Fruit fly (Drosophila melanogaster) whole organism, embryonic: ENCODE measurements around the gene BckdhA.
A peak's percentile ranks its signal among the peaks of the same experiment; 100 is the strongest.

Source experiments
- Aef1 ChIP-seq: fragments of 200-800 bp; sonication (Bioruptor generic); IDR thresholded peaks from 3 replicates; pipeline ENCODE4 v1.3.6; 2022; ENCODE audit warnings: missing biosample characterization, missing genetic modification characterization
- Asciz ChIP-seq: fragments of 200-800 bp; sonication (Bioruptor generic); optimal IDR thresholded peaks from 2 replicates; lab custom pipeline; 2017; ENCODE audit warnings: missing biosample characterization, mild to moderate bottlenecking, missing genetic modification characterization, missing genetic modification reagents
- Atf-2 ChIP-seq: fragments of 200-800 bp; sonication (Bioruptor generic); optimal IDR thresholded peaks from 2 replicates; lab custom pipeline; 2016; ENCODE audit warnings: missing biosample characterization, missing genetic modification characterization
- Bgb ChIP-seq: fragments of 200-800 bp; sonication (Bioruptor generic); IDR thresholded peaks from 2 replicates; pipeline ENCODE4 v1.3.6; 2022; ENCODE audit warnings: missing biosample characterization, missing genetic modification characterization; ENCODE audit not compliant: partially characterized antibody
- C15 ChIP-seq: fragments of 200-800 bp; sonication (Bioruptor generic); IDR thresholded peaks from 3 replicates; pipeline ENCODE4 v1.3.6; 2022; ENCODE audit warnings: missing biosample characterization, missing genetic modification characterization
- CG12236 ChIP-seq: fragments of 200-800 bp; sonication (Bioruptor generic); optimal IDR thresholded peaks from 2 replicates; lab custom pipeline; 2016; ENCODE audit warnings: missing biosample characterization, missing genetic modification characterization
- CG13296 ChIP-seq: fragments of 200-800 bp; sonication (Bioruptor generic); optimal IDR thresholded peaks from 3 replicates; lab custom pipeline; 2018; ENCODE audit warnings: missing biosample characterization, mild to moderate bottlenecking, missing genetic modification characterization
- CG1529 ChIP-seq: fragments of 200-800 bp; sonication (Bioruptor generic); optimal IDR thresholded peaks from 3 replicates; lab custom pipeline; 2018; ENCODE audit warnings: missing biosample characterization, missing genetic modification characterization
- CG15696 ChIP-seq: fragments of 200-800 bp; sonication (Bioruptor generic); optimal IDR thresholded peaks from 2 replicates; lab custom pipeline; 2019; ENCODE audit warnings: missing biosample characterization, mild to moderate bottlenecking, missing genetic modification characterization, moderate library complexity
- CG1647 ChIP-seq: fragments of 200-800 bp; sonication (Bioruptor generic); optimal IDR thresholded peaks from 3 replicates; lab custom pipeline; 2016; ENCODE audit warnings: missing biosample characterization, missing genetic modification characterization
- CG2129 ChIP-seq: fragments of 200-800 bp; sonication (Bioruptor generic); IDR thresholded peaks from 2 replicates; pipeline ENCODE4 v1.3.6; 2022; ENCODE audit warnings: missing biosample characterization, missing genetic modification characterization; ENCODE audit not compliant: partially characterized antibody
- CG2678 ChIP-seq: fragments of 200-800 bp; sonication (Bioruptor generic); optimal IDR thresholded peaks from 3 replicates; lab custom pipeline; 2019; ENCODE audit warnings: missing biosample characterization, mild to moderate bottlenecking, missing genetic modification characterization, moderate library complexity
- CG34422 ChIP-seq: fragments of 200-800 bp; sonication (Bioruptor generic); IDR thresholded peaks from 3 replicates; pipeline ENCODE4 v1.3.6; 2022; ENCODE audit warnings: missing biosample characterization, missing genetic modification characterization
- CHES-1-like ChIP-seq: fragments of 200-800 bp; sonication (Bioruptor generic); optimal IDR thresholded peaks from 2 replicates; lab custom pipeline; 2016; ENCODE audit warnings: missing biosample characterization, missing genetic modification characterization
- CkIIα-i1 ChIP-seq: fragments of 200-800 bp; sonication (Bioruptor generic); IDR thresholded peaks from 2 replicates; pipeline ENCODE4 v1.3.6; 2022; ENCODE audit warnings: missing biosample characterization, missing genetic modification characterization
- Dp ChIP-seq: fragments of 200-800 bp; sonication (Bioruptor generic); optimal IDR thresholded peaks from 2 replicates; lab custom pipeline; 2018; ENCODE audit warnings: missing biosample characterization, mild to moderate bottlenecking, missing genetic modification characterization, moderate library complexity
- Dref ChIP-seq: fragments of 200-800 bp; sonication (Bioruptor generic); IDR thresholded peaks from 2 replicates; pipeline ENCODE4 v1.3.6; 2022; ENCODE audit warnings: missing biosample characterization, missing genetic modification characterization
- E2f2 ChIP-seq: fragments of 200-800 bp; sonication (Bioruptor generic); IDR thresholded peaks from 2 replicates; pipeline ENCODE4 v1.3.6; 2022; ENCODE audit warnings: missing biosample characterization, missing genetic modification characterization
- ERR ChIP-seq: fragments of 200-800 bp; sonication (Bioruptor generic); optimal IDR thresholded peaks from 2 replicates; lab custom pipeline; 2016; ENCODE audit warnings: missing biosample characterization, missing genetic modification characterization
- Eip74EF ChIP-seq, 2 experiments: fragments of 200-800 bp in 1 of 2; fragments of >200 bp in 1 of 2; sonication (Bioruptor generic) in 1 of 2; optimal IDR thresholded peaks; 2 replicates each; lab custom pipeline; 2017 to 2019; ENCODE audit warnings: missing biosample characterization in 2 of 2, missing genetic modification characterization in 2 of 2, mild to moderate bottlenecking in 1 of 2, moderate library complexity in 1 of 2
- Ets65A ChIP-seq: fragments of 200-800 bp; sonication (Bioruptor generic); peaks from one replicate; lab custom pipeline; 2016; ENCODE audit warnings: missing biosample characterization, missing genetic modification characterization
- Ets97D ChIP-seq: fragments of 200-800 bp; sonication (Bioruptor generic); optimal IDR thresholded peaks from 3 replicates; lab custom pipeline; 2016; ENCODE audit warnings: missing biosample characterization, missing genetic modification characterization
- HLH54F ChIP-seq: fragments of 200-800 bp; sonication (Bioruptor generic); optimal IDR thresholded peaks from 3 replicates; lab custom pipeline; 2016; ENCODE audit warnings: missing biosample characterization, missing genetic modification characterization
- Hr39 ChIP-seq: fragments of >200 bp; optimal IDR thresholded peaks from 2 replicates; lab custom pipeline; 2017
- Hr78 ChIP-seq, 2 experiments: fragments of 200-800 bp in 1 of 2; fragments of >200 bp in 1 of 2; sonication (Bioruptor generic) in 1 of 2; optimal IDR thresholded peaks; 2 replicates each; lab custom pipeline; 2017 to 2019; ENCODE audit warnings: missing biosample characterization in 2 of 2, missing genetic modification characterization in 2 of 2, mild to moderate bottlenecking in 1 of 2, moderate library complexity in 1 of 2
- Mad ChIP-seq: fragments of 200-800 bp; sonication (Bioruptor generic); optimal IDR thresholded peaks from 2 replicates; lab custom pipeline; 2016; ENCODE audit warnings: missing biosample characterization, missing genetic modification characterization
- Med ChIP-seq: fragments of 200-800 bp; sonication (Bioruptor generic); peaks from one replicate; lab custom pipeline; 2016; ENCODE audit warnings: missing biosample characterization, missing genetic modification characterization, mild to moderate bottlenecking, inconsistent platforms, moderate library complexity
- Neu2 ChIP-seq: fragments of 200-800 bp; sonication (Bioruptor generic); optimal IDR thresholded peaks from 3 replicates; lab custom pipeline; 2016; ENCODE audit warnings: missing biosample characterization, missing genetic modification characterization, borderline replicate concordance
- abd-A ChIP-seq: fragments of 200-800 bp; sonication (Bioruptor generic); optimal IDR thresholded peaks from 3 replicates; lab custom pipeline; 2019; ENCODE audit warnings: missing biosample characterization, mild to moderate bottlenecking, missing genetic modification characterization, moderate library complexity
- amos ChIP-seq: fragments of 200-800 bp; sonication (Bioruptor generic); IDR thresholded peaks from 2 replicates; pipeline ENCODE4 v1.3.6; 2022; ENCODE audit warnings: missing biosample characterization, missing genetic modification characterization; ENCODE audit not compliant: partially characterized antibody
- bab2 ChIP-seq: fragments of 200-800 bp; sonication (Bioruptor generic); optimal IDR thresholded peaks from 2 replicates; lab custom pipeline; 2016; ENCODE audit warnings: missing biosample characterization, missing genetic modification characterization
- bsh ChIP-seq, 2 experiments: fragments of 200-800 bp; sonication (Bioruptor generic); optimal IDR thresholded peaks; 2 replicates each; lab custom pipeline; 2017 to 2018; ENCODE audit warnings: mild to moderate bottlenecking in 2 of 2, missing biosample characterization in 2 of 2, missing genetic modification characterization in 2 of 2, moderate library complexity in 1 of 2
- btn ChIP-seq: fragments of 200-800 bp; sonication (Bioruptor generic); optimal IDR thresholded peaks from 2 replicates; lab custom pipeline; 2016; ENCODE audit warnings: missing biosample characterization, missing genetic modification characterization
- crc ChIP-seq: fragments of 200-800 bp; sonication (Bioruptor generic); optimal IDR thresholded peaks from 2 replicates; lab custom pipeline; 2016; ENCODE audit warnings: missing biosample characterization, missing genetic modification characterization
- exex ChIP-seq: fragments of 200-800 bp; sonication (Bioruptor generic); optimal IDR thresholded peaks from 4 replicates; lab custom pipeline; 2018; ENCODE audit warnings: missing biosample characterization, mild to moderate bottlenecking, missing genetic modification characterization, moderate library complexity
- gcm2 ChIP-seq: fragments of 200-800 bp; sonication (Bioruptor generic); optimal IDR thresholded peaks from 2 replicates; lab custom pipeline; 2016; ENCODE audit warnings: missing biosample characterization, missing genetic modification characterization
- gsb-n ChIP-seq: fragments of 200-800 bp; sonication (Bioruptor generic); optimal IDR thresholded peaks from 3 replicates; lab custom pipeline; 2018; ENCODE audit warnings: missing biosample characterization, mild to moderate bottlenecking, missing genetic modification characterization
- hkb ChIP-seq, 2 experiments: fragments of 200-800 bp in 1 of 2; fragments of >200 bp in 1 of 2; sonication (Bioruptor generic) in 1 of 2; IDR thresholded peaks in 1 of 2; optimal IDR thresholded peaks in 1 of 2; 2 replicates each; pipeline versions ENCODE4 v1.3.6 to Lab custom; 2017 to 2022; ENCODE audit warnings: missing biosample characterization in 1 of 2, missing genetic modification characterization in 1 of 2
- ind ChIP-seq: fragments of 200-800 bp; sonication (Bioruptor generic); optimal IDR thresholded peaks from 3 replicates; lab custom pipeline; 2016; ENCODE audit warnings: missing biosample characterization, missing genetic modification characterization
- klu ChIP-seq: fragments of 200-800 bp; sonication (Bioruptor generic); IDR thresholded peaks from 2 replicates; pipeline ENCODE4 v1.3.6; 2022; ENCODE audit warnings: missing biosample characterization, missing genetic modification characterization
- luna ChIP-seq: fragments of 200-800 bp; sonication (Bioruptor generic); optimal IDR thresholded peaks from 2 replicates; lab custom pipeline; 2016; ENCODE audit warnings: missing biosample characterization, missing genetic modification characterization
- nerfin-1 ChIP-seq: fragments of 200-800 bp; sonication (Bioruptor generic); optimal IDR thresholded peaks from 3 replicates; lab custom pipeline; 2019; ENCODE audit warnings: missing biosample characterization, mild to moderate bottlenecking, missing genetic modification characterization, moderate library complexity
- p53 ChIP-seq: fragments of 200-800 bp; sonication (Bioruptor generic); optimal IDR thresholded peaks from 2 replicates; lab custom pipeline; 2016; ENCODE audit warnings: missing biosample characterization, missing genetic modification characterization
- pfk ChIP-seq: fragments of 200-800 bp; sonication (Bioruptor generic); optimal IDR thresholded peaks from 2 replicates; lab custom pipeline; 2018; ENCODE audit warnings: missing biosample characterization, mild to moderate bottlenecking, missing genetic modification characterization, moderate library complexity
- pita ChIP-seq: fragments of 200-800 bp; sonication (Bioruptor generic); optimal IDR thresholded peaks from 2 replicates; lab custom pipeline; 2017; ENCODE audit warnings: missing biosample characterization, mild to moderate bottlenecking, missing genetic modification characterization
- pzg ChIP-seq: fragments of 200-800 bp; sonication (Bioruptor generic); optimal IDR thresholded peaks from 3 replicates; lab custom pipeline; 2018; ENCODE audit warnings: missing biosample characterization, mild to moderate bottlenecking, missing genetic modification characterization, moderate library complexity
- sob ChIP-seq: fragments of 200-800 bp; sonication (Bioruptor generic); IDR thresholded peaks from 2 replicates; pipeline ENCODE4 v1.3.6; 2022; ENCODE audit warnings: missing biosample characterization, missing genetic modification characterization
- stc ChIP-seq: fragments of 200-800 bp; sonication (Bioruptor generic); IDR thresholded peaks from 2 replicates; pipeline ENCODE4 v1.3.6; 2022; ENCODE audit warnings: missing biosample characterization, missing genetic modification characterization
- tll ChIP-seq, 2 experiments: fragments of 200-800 bp in 1 of 2; fragments of >200 bp in 1 of 2; sonication (Bioruptor generic) in 1 of 2; optimal IDR thresholded peaks; 2 replicates each; lab custom pipeline; 2017 to 2019; ENCODE audit warnings: missing biosample characterization in 2 of 2, missing genetic modification characterization in 2 of 2, mild to moderate bottlenecking in 1 of 2, moderate library complexity in 1 of 2
- twi ChIP-seq: fragments of 200-800 bp; optimal IDR thresholded peaks from 2 replicates; lab custom pipeline; 2019; ENCODE audit warnings: missing biosample characterization, mild to moderate bottlenecking, missing genetic modification characterization, moderate library complexity

BckdhA gene

DNA sequence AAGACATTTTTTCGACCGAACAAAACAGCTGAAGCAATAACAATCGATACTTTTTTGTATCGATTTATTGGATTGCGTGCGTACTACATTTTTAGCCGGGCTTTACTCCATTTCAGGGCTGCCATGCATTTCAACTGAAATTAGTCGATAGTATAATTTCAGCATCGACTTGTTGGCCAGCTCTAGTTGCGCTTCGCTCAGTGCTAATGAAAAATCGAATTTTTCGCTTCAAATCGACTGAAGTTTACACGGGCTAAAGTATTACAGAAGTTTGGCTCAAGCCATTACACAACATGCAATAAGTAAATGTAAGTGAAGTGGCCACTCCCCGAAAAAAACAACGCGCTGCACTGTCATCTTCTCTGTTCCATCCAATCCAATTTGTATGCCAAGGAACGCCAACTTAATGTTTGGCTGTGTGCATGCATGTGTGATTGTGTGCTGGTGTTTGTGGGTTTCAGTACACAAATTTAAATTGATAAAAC, 39.7 kb upstream of the BckdhA start, which contains the start of the genes mRpL47, CG8176 and Kdm3 (continued):
- TF ChIP-seq pita (GFP tag; lab: Kevin White, UChicago) (peak; percentile 93), CG34422 (no peak), hkb (optimal IDR thresholded peaks at IDR 0.05; lab: Kevin White, UChicago) (no peak), hkb (GFP tag; IDR thresholded peaks at IDR 0.05; lab: Robert Waterston, UW) (no peak), stc (no peak), Eip74EF (GFP tag; optimal IDR thresholded peaks at IDR 0.05; lab: Kevin White, UChicago) (no peak), exex (peak; percentile 56), Neu2 (no peak), abd-A (no peak), Aef1 (GFP tag; lab: Robert Waterston, UW) (no peak), CG2129 (no peak), Ets65A (GFP tag; lab: Kevin White, UChicago) (peak; percentile 96), ind (GFP tag; lab: Kevin White, UChicago) (peak; percentile 61), klu (GFP tag; lab: Robert Waterston, UW) (no peak), nerfin-1 (tag; lab: Kevin White, UChicago) (peak; percentile 81), Ets97D (GFP tag; lab: Kevin White, UChicago) (peak; percentile 94), CHES-1-like (GFP tag; lab: Kevin White, UChicago) (peak; percentile 91), Dp (GFP tag; lab: Kevin White, UChicago) (peak; percentile 69), crc (no peak), Hr39 (no peak), pfk (GFP tag; lab: Kevin White, UChicago) (peak; percentile 26), CG1529 (GFP tag; lab: Kevin White, UChicago) (no peak), CG13296 (GFP tag; lab: Kevin White, UChicago) (no peak), btn (GFP tag; lab: Kevin White, UChicago) (no peak), E2f2 (GFP tag; lab: Robert Waterston, UW) (no peak), ERR (GFP tag; lab: Kevin White, UChicago) (peak; percentile 83), luna (GFP tag; lab: Kevin White, UChicago) (peak; percentile 69), bsh (GFP tag; optimal IDR thresholded peaks at IDR 0.05; lab: Kevin White, UChicago) (peak in 1 of 2 experiments; percentile 13), tll (GFP tag; optimal IDR thresholded peaks at IDR 0.05; lab: Kevin White, UChicago) (no peak), Asciz (GFP tag; lab: Kevin White, UChicago) (no peak), gcm2 (GFP tag; lab: Kevin White, UChicago) (no peak), CkIIα-i1 (GFP tag; lab: Robert Waterston, UW) (no peak), gsb-n (tag; lab: Kevin White, UChicago) (peak; percentile 73), CG12236 (GFP tag; lab: Kevin White, UChicago) (no peak), CG15696 (tag; lab: Kevin White, UChicago) (peak; percentile 51), Dref (no peak), Atf-2 (GFP tag; lab: Kevin White, UChicago) (peak; percentile 61), Med (GFP tag; lab: Kevin White, UChicago) (peak; percentile 98), Hr78 (GFP tag; optimal IDR thresholded peaks at IDR 0.05; lab: Kevin White, UChicago) (no peak), Bgb (GFP tag; lab: Robert Waterston, UW) (no peak), C15 (GFP tag; lab: Robert Waterston, UW) (no peak), bab2 (GFP tag; lab: Kevin White, UChicago) (peak; percentile 60), twi (tag; lab: Kevin White, UChicago) (peak; percentile 28), pzg (GFP tag; lab: Kevin White, UChicago) (peak; percentile 100), HLH54F (GFP tag; lab: Kevin White, UChicago) (peak; percentile 83), CG1647 (GFP tag; lab: Kevin White, UChicago) (peak; percentile 86), CG2678 (tag; lab: Kevin White, UChicago) (peak; percentile 43), p53 (peak; percentile 74), sob (GFP tag; lab: Robert Waterston, UW) (no peak), amos (no peak), Mad (GFP tag; lab: Kevin White, UChicago) (peak; percentile 66)
